Fruit fly (Drosophila melanogaster) whole organism, embryonic: ENCODE measurements around the gene CG10300.

Experiments used
- Abd-B ChIP-seq: fragments of 200-800 bp; sonication (Bioruptor generic); optimal IDR thresholded peaks from 2 replicates; lab custom pipeline; 2018; ENCODE audit warnings: missing biosample characterization, mild to moderate bottlenecking, missing genetic modification characterization, moderate library complexity
- C15 ChIP-seq: fragments of 200-800 bp; sonication (Bioruptor generic); IDR thresholded peaks from 3 replicates; pipeline ENCODE4 v1.3.6; 2022; ENCODE audit warnings: missing biosample characterization, missing genetic modification characterization
- CG11085 ChIP-seq: fragments of 200-800 bp; sonication (Bioruptor generic); IDR thresholded peaks from 2 replicates; pipeline ENCODE4 v1.3.6; 2022; ENCODE audit warnings: missing biosample characterization, missing genetic modification characterization
- CG11723 ChIP-seq: fragments of 200-800 bp; sonication (Bioruptor generic); optimal IDR thresholded peaks from 2 replicates; lab custom pipeline; 2017; ENCODE audit warnings: missing biosample characterization, mild to moderate bottlenecking, missing genetic modification characterization
- CG12104 ChIP-seq: fragments of 200-800 bp; sonication (Bioruptor generic); optimal IDR thresholded peaks from 3 replicates; lab custom pipeline; 2016; ENCODE audit warnings: missing biosample characterization, missing genetic modification characterization
- CG13296 ChIP-seq: fragments of 200-800 bp; sonication (Bioruptor generic); optimal IDR thresholded peaks from 3 replicates; lab custom pipeline; 2018; ENCODE audit warnings: missing biosample characterization, mild to moderate bottlenecking, missing genetic modification characterization
- CG15479 ChIP-seq: fragments of 200-800 bp; sonication (Bioruptor generic); optimal IDR thresholded peaks from 3 replicates; lab custom pipeline; 2019; ENCODE audit warnings: missing biosample characterization, mild to moderate bottlenecking, missing genetic modification characterization, moderate library complexity
- CG17359 ChIP-seq: fragments of 200-800 bp; sonication (Bioruptor generic); optimal IDR thresholded peaks from 3 replicates; lab custom pipeline; 2018; ENCODE audit warnings: missing biosample characterization, mild to moderate bottlenecking, missing genetic modification characterization, moderate library complexity
- CG17361 ChIP-seq: fragments of 200-800 bp; sonication (Bioruptor generic); IDR thresholded peaks from 3 replicates; pipeline ENCODE4 v1.3.6; 2022; ENCODE audit warnings: missing biosample characterization, missing genetic modification characterization
- CG2889 ChIP-seq: fragments of 200-800 bp; sonication (Bioruptor generic); IDR thresholded peaks from 3 replicates; pipeline ENCODE4 v1.3.6; 2022; ENCODE audit warnings: missing biosample characterization, missing genetic modification characterization
- CG31224 ChIP-seq: fragments of 200-800 bp; sonication (Bioruptor generic); IDR thresholded peaks from 2 replicates; pipeline ENCODE4 v1.3.6; 2022; ENCODE audit warnings: missing biosample characterization, missing genetic modification characterization
- CG42726 ChIP-seq: fragments of 200-800 bp; sonication (Bioruptor generic); IDR thresholded peaks from 2 replicates; pipeline ENCODE4 v1.3.6; 2022; ENCODE audit warnings: missing biosample characterization, missing genetic modification characterization; ENCODE audit not compliant: partially characterized antibody
- CG6175 ChIP-seq: fragments of 200-800 bp; sonication (Bioruptor generic); IDR thresholded peaks from 3 replicates; pipeline ENCODE4 v1.3.6; 2022; ENCODE audit warnings: missing biosample characterization, missing genetic modification characterization
- CG6689 ChIP-seq: fragments of 200-800 bp; sonication (Bioruptor generic); IDR thresholded peaks from 2 replicates; pipeline ENCODE4 v1.3.6; 2022; ENCODE audit warnings: missing biosample characterization, missing genetic modification characterization
- CG6791 ChIP-seq: fragments of 200-800 bp; sonication (Bioruptor generic); IDR thresholded peaks from 3 replicates; pipeline ENCODE4 v1.3.6; 2022; ENCODE audit warnings: missing biosample characterization, missing genetic modification characterization; ENCODE audit not compliant: partially characterized antibody
- CG8359 ChIP-seq: fragments of 200-800 bp; sonication (Bioruptor generic); optimal IDR thresholded peaks from 2 replicates; lab custom pipeline; 2017; ENCODE audit warnings: missing biosample characterization, mild to moderate bottlenecking, missing genetic modification characterization, borderline replicate concordance
- E2f1 ChIP-seq: fragments of 200-800 bp; sonication (Bioruptor generic); IDR thresholded peaks from 2 replicates; pipeline ENCODE4 v1.3.6; 2022; ENCODE audit warnings: missing biosample characterization, missing genetic modification characterization
- Ets97D ChIP-seq: fragments of 200-800 bp; sonication (Bioruptor generic); optimal IDR thresholded peaks from 3 replicates; lab custom pipeline; 2016; ENCODE audit warnings: missing biosample characterization, missing genetic modification characterization
- Fer2 ChIP-seq: fragments of 200-800 bp; sonication (Bioruptor generic); optimal IDR thresholded peaks from 2 replicates; lab custom pipeline; 2018; ENCODE audit warnings: missing biosample characterization, mild to moderate bottlenecking, missing genetic modification characterization, moderate library complexity
- Hey ChIP-seq: fragments of 200-800 bp; sonication (Bioruptor generic); optimal IDR thresholded peaks from 3 replicates; lab custom pipeline; 2018; ENCODE audit warnings: missing biosample characterization, mild to moderate bottlenecking, missing genetic modification characterization
- Med ChIP-seq: fragments of 200-800 bp; sonication (Bioruptor generic); peaks from one replicate; lab custom pipeline; 2016; ENCODE audit warnings: missing biosample characterization, missing genetic modification characterization, mild to moderate bottlenecking, inconsistent platforms, moderate library complexity
- NFAT ChIP-seq: fragments of 200-800 bp; sonication (Bioruptor generic); IDR thresholded peaks from 2 replicates; pipeline ENCODE4 v1.3.6; 2022; ENCODE audit warnings: missing biosample characterization, missing genetic modification characterization
- Nf-YA ChIP-seq: fragments of 200-800 bp; sonication (Bioruptor generic); IDR thresholded peaks from 2 replicates; pipeline ENCODE4 v1.3.6; 2022; ENCODE audit warnings: missing biosample characterization, missing genetic modification characterization
- Opbp ChIP-seq: fragments of 200-800 bp; sonication (Bioruptor generic); IDR thresholded peaks from 3 replicates; pipeline ENCODE4 v1.3.6; 2022; ENCODE audit warnings: missing biosample characterization, missing genetic modification characterization; ENCODE audit not compliant: partially characterized antibody
- Pdp1 ChIP-seq, 2 experiments: fragments of 200-800 bp; sonication (Bioruptor generic); optimal IDR thresholded peaks; 3 replicates each; lab custom pipeline; 2016; ENCODE audit warnings: missing biosample characterization in 2 of 2, missing genetic modification characterization in 2 of 2, mild to moderate bottlenecking in 1 of 2, moderate library complexity in 1 of 2
- Scr ChIP-seq: fragments of 200-800 bp; sonication (Bioruptor generic); IDR thresholded peaks from 2 replicates; pipeline ENCODE4 v1.3.6; 2022; ENCODE audit warnings: missing biosample characterization, missing genetic modification characterization; ENCODE audit not compliant: partially characterized antibody
- Side ChIP-seq: fragments of 200-800 bp; sonication (Bioruptor generic); optimal IDR thresholded peaks from 2 replicates; lab custom pipeline; 2016; ENCODE audit warnings: missing biosample characterization, missing genetic modification characterization
- Sry-β ChIP-seq: fragments of 200-800 bp; sonication (Bioruptor generic); optimal IDR thresholded peaks from 2 replicates; lab custom pipeline; 2018; ENCODE audit warnings: missing biosample characterization, mild to moderate bottlenecking, missing genetic modification characterization, moderate library complexity
- Taf1 ChIP-seq: fragments of 200-800 bp; sonication (Bioruptor generic); IDR thresholded peaks from 2 replicates; pipeline ENCODE4 v1.3.6; 2022; ENCODE audit warnings: missing biosample characterization, missing genetic modification characterization
- Tbp ChIP-seq: fragments of >200 bp; optimal IDR thresholded peaks from 2 replicates; lab custom pipeline; 2018; ENCODE audit warnings: missing biosample characterization, missing genetic modification characterization
- Usf ChIP-seq: fragments of 200-800 bp; sonication (Bioruptor generic); optimal IDR thresholded peaks from 2 replicates; lab custom pipeline; 2017; ENCODE audit warnings: missing genotype, missing biosample characterization, missing genetic modification characterization
- Xrp1 ChIP-seq: fragments of 200-800 bp; sonication (Bioruptor generic); IDR thresholded peaks from 2 replicates; pipeline ENCODE4 v1.3.6; 2022; ENCODE audit warnings: missing biosample characterization, missing genetic modification characterization
- ac ChIP-seq: fragments of 200-800 bp; sonication (Bioruptor generic); optimal IDR thresholded peaks from 3 replicates; lab custom pipeline; 2017; ENCODE audit warnings: missing biosample characterization, mild to moderate bottlenecking, missing genetic modification characterization
- chn ChIP-seq: fragments of 200-800 bp; sonication (Bioruptor generic); optimal IDR thresholded peaks from 2 replicates; lab custom pipeline; 2016; ENCODE audit warnings: missing biosample characterization, missing genetic modification characterization
- ci ChIP-seq: fragments of 200-800 bp; sonication (Bioruptor generic); IDR thresholded peaks from 3 replicates; pipeline ENCODE4 v1.3.6; 2022; ENCODE audit warnings: missing biosample characterization, missing genetic modification characterization
- crc ChIP-seq: fragments of 200-800 bp; sonication (Bioruptor generic); optimal IDR thresholded peaks from 2 replicates; lab custom pipeline; 2016; ENCODE audit warnings: missing biosample characterization, missing genetic modification characterization
- dan ChIP-seq: fragments of 200-800 bp; sonication (Bioruptor generic); IDR thresholded peaks from 2 replicates; pipeline ENCODE4 v1.3.6; 2022; ENCODE audit warnings: missing biosample characterization, missing genetic modification characterization
- en ChIP-seq: fragments of 200-800 bp; sonication (Bioruptor generic); optimal IDR thresholded peaks from 2 replicates; lab custom pipeline; 2016; ENCODE audit warnings: missing biosample characterization, missing genetic modification characterization
- esg ChIP-seq: fragments of 200-800 bp; sonication (Bioruptor generic); conservative IDR thresholded peaks from 2 replicates; pipeline ENCODE4 v1.3.6; 2022; ENCODE audit warnings: missing biosample characterization, missing genetic modification characterization
- eve ChIP-seq, 2 experiments: fragments of >200 bp; optimal IDR thresholded peaks; 2 replicates each; lab custom pipeline; 2017; ENCODE audit warnings: missing biosample characterization in 2 of 2, missing genetic modification characterization in 2 of 2
- ewg ChIP-seq: fragments of 200-800 bp; sonication (Bioruptor generic); optimal IDR thresholded peaks from 3 replicates; lab custom pipeline; 2017; ENCODE audit warnings: mild to moderate bottlenecking, missing biosample characterization, missing genetic modification reagents, missing genetic modification characterization
- her ChIP-seq: fragments of 200-800 bp; sonication (Bioruptor generic); optimal IDR thresholded peaks from 2 replicates; lab custom pipeline; 2016; ENCODE audit warnings: missing biosample characterization, missing genetic modification characterization
- hth ChIP-seq: fragments of >200 bp; optimal IDR thresholded peaks from 2 replicates; lab custom pipeline; 2017; ENCODE audit warnings: inconsistent platforms
- jigr1 ChIP-seq: fragments of 200-800 bp; sonication (Bioruptor generic); IDR thresholded peaks from 3 replicates; pipeline ENCODE4 v1.3.6; 2022; ENCODE audit warnings: missing biosample characterization, missing genetic modification characterization
- nom ChIP-seq: fragments of 200-800 bp; sonication (Bioruptor generic); optimal IDR thresholded peaks from 2 replicates; lab custom pipeline; 2017; ENCODE audit warnings: missing biosample characterization, missing genetic modification characterization, mild to moderate bottlenecking, moderate library complexity, missing genetic modification reagents
- ro ChIP-seq: fragments of 200-800 bp; sonication (Bioruptor generic); IDR thresholded peaks from 2 replicates; pipeline ENCODE4 v1.3.6; 2022; ENCODE audit warnings: missing biosample characterization, missing genetic modification characterization
- sd ChIP-seq: fragments of 200-800 bp; sonication (Bioruptor generic); optimal IDR thresholded peaks from 3 replicates; lab custom pipeline; 2018; ENCODE audit warnings: missing biosample characterization, mild to moderate bottlenecking, missing genetic modification characterization, moderate library complexity
- zfh1 ChIP-seq: fragments of 200-800 bp; sonication (Bioruptor generic); IDR thresholded peaks from 3 replicates; pipeline ENCODE4 v1.3.6; 2022; ENCODE audit warnings: missing biosample characterization, missing genetic modification characterization

CG10300 gene

dm6 chr3R:23735648-23736047 is 24.3 kb downstream of the CG10300 start (continued):
- TF ChIP-seq en (GFP tag; lab: Kevin White, UChicago) (no peak), CG31224 (GFP tag; lab: Robert Waterston, UW) (no peak), zfh1 (GFP tag; lab: Robert Waterston, UW) (no peak), ac (GFP tag; lab: Kevin White, UChicago) (no peak), Nf-YA (no peak), chn (no peak), Scr (GFP tag; lab: Robert Waterston, UW) (no peak), her (GFP tag; lab: Kevin White, UChicago) (no peak), Pdp1 (GFP tag; optimal IDR thresholded peaks at IDR 0.05; lab: Kevin White, UChicago) (no peak), CG11723 (no peak), nom (GFP tag; lab: Kevin White, UChicago) (no peak), CG6175 (GFP tag; lab: Robert Waterston, UW) (0 out of 3 replicates have a peak, but pooled peaks have one; percentile 27), ewg (GFP tag; lab: Kevin White, UChicago) (peak; percentile 18), jigr1 (GFP tag; lab: Robert Waterston, UW) (no peak), Med (GFP tag; lab: Kevin White, UChicago) (peak; percentile 46), CG17361 (GFP tag; lab: Robert Waterston, UW) (no peak), sd (tag; lab: Kevin White, UChicago) (no peak), CG17359 (tag; lab: Kevin White, UChicago) (no peak), crc (GFP tag; lab: Kevin White, UChicago) (no peak), E2f1 (GFP tag; lab: Robert Waterston, UW) (no peak), NFAT (GFP tag; lab: Robert Waterston, UW) (no peak), CG12104 (GFP tag; lab: Kevin White, UChicago) (no peak), Ets97D (no peak), Tbp (peak; percentile 21), CG6689 (GFP tag; lab: Robert Waterston, UW) (no peak), Fer2 (tag; lab: Kevin White, UChicago) (no peak), hth (no peak), Hey (tag; lab: Kevin White, UChicago) (no peak), CG15479 (GFP tag; lab: Kevin White, UChicago) (peak; percentile 46), Sry-β (GFP tag; lab: Kevin White, UChicago) (no peak), CG8359 (GFP tag; lab: Kevin White, UChicago) (peak; percentile 100), Opbp (GFP tag; lab: Robert Waterston, UW) (peak; percentile 36; the same call in 1 of the 3 replicates), Xrp1 (GFP tag; lab: Robert Waterston, UW) (no peak), ci (GFP tag; lab: Robert Waterston, UW) (0 out of 3 replicates have a peak, but pooled peaks have one; percentile 10), esg (GFP tag; lab: Robert Waterston, UW) (no peak), CG6791 (GFP tag; lab: Robert Waterston, UW) (0 out of 3 replicates have a peak, but pooled peaks have one; percentile 21), C15 (GFP tag; lab: Robert Waterston, UW) (no peak), Abd-B (GFP tag; lab: Kevin White, UChicago) (no peak), Taf1 (GFP tag; lab: Robert Waterston, UW) (no peak), Usf (no peak), CG42726 (GFP tag; lab: Robert Waterston, UW) (peak; percentile 33; the same call in 1 of the 2 replicates), CG2889 (GFP tag; lab: Robert Waterston, UW) (no peak), dan (GFP tag; lab: Robert Waterston, UW) (no peak), Side (no peak), CG11085 (no peak), ro (GFP tag; lab: Robert Waterston, UW) (no peak), CG13296 (GFP tag; lab: Kevin White, UChicago) (no peak), eve (GFP tag; optimal IDR thresholded peaks at IDR 0.05; lab: Kevin White, UChicago) (no peak)
- TF ChIP-seq, all 482 proteins: peak for 12
